Worm (Caenorhabditis elegans): ENCODE data around the gene sri-71.

DNA sequence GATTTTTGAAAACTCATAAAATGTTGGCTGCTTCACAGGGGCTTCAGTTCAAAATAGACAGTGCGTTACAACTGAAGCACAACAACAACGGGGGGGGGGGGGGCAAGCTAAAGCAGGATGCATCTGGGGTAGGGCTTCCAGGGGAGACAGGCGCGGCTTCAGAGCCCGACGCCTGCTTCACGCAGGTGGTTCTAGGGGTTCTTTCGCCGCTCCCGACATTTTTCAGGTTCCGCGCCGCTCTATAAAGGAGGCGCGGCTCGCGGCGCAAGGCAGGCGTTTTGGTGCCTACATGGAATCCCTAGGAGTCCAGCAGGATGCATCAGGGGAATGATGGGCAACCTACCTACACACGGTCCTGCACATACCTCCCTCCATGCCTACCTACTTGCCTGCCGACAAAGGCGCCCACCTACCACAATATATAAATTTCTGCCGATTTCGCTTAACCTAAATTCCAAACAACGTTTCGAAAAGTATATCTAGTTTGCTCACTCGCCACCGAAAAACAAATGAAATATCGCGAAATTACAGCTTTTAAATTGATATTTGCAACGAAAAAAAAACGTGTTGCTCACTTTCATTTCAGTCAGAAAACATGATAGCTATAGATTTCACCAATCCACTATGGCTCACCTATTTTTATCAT lies at the start of gene sri-71:
- TF ChIP-seq W03F9.2 (tag; optimal IDR thresholded peaks at IDR 0.05) (no peak), dao-5 (tag; optimal IDR thresholded peaks at IDR 0.05) (no peak), him-1 (tag; optimal IDR thresholded peaks at IDR 0.05) (no peak)

Measured in whole organism, L4/young adult.